Worm (Caenorhabditis elegans): ENCODE measurements around the gene gmap-1.

gmap-1 gene

DNA sequence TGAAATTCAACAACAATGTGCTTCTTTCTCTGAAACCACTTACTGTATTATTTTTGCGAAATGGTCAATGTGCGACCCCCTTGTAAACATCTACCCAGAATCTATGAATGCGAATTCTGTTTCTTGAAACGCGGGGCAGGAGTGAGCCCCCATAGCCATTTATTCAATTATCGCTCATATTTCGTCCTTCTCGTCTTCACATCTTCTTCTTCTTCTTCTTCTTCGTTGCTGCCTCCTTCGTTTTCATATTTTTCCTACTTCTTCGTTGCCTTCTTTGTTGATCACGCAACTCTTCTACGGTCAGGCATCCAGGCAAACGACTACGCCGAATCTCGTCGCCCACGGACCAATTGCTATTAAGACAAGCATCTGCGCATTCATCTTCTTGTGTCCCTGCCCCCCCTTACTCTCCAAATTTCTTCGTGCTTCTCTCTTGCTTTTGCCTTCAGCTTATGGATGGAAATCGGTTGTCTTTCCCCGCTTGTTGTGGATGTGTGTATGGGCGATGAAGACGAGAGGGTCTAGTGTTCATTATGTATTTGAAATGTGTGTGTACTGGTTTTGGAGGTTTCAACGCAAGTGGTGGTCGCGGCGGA, 32.6 kb downstream of the gmap-1 start:
- TF ChIP-seq lin-39 (tag; optimal IDR thresholded peaks at IDR 0.05): peak; percentile 85
- no peak for TF ChIP-seq mdl-1 (tag; optimal IDR thresholded peaks at IDR 0.05)
- no peak for TF ChIP-seq elt-1 (tag; optimal IDR thresholded peaks at IDR 0.05)
- peak; percentile 15 for TF ChIP-seq nfya-1 (tag; optimal IDR thresholded peaks at IDR 0.05; ENCODE audit: insufficient read depth)
- TF ChIP-seq nhr-43 (tag; optimal IDR thresholded peaks at IDR 0.05; ENCODE audit: poor library complexity, severe bottlenecking): no peak

DNA sequence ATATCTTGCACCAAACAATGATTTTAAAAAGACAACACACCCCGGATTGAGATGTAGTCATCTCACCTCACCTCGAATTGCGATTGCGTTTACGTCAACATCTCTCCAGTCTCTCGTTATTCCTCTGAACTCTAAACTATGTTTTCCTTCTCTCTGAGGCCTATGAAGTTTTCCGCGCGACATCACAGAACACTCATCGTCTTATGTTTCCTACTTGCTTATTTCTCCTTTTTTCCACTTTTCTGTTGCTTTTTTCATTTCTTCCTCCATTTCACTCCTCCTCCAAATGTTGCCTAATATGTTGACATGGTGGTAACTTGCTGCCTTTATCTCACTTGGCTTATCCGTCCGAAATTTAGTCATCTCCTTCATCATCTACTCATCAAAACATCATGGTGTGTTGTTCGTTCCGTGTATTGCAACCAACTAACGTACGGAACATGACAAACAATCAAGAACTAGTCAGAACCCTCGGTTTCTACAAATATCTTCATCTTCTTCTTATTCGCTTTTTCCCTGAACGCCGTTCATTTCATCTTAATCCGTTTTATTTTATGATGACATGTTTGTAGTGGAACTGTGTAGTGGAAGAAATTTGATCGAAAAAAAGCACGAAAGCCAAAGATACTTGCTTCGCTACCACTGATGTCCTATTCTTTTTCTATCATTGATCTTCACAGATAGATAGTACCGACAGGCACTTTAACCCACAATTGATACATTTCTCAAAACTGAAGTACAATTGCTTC, 35.5 kb downstream of the gmap-1 start:
- TF ChIP-seq fkh-2 (tag; optimal IDR thresholded peaks at IDR 0.05): no peak
- no peak for TF ChIP-seq ZK546.5 (tag; optimal IDR thresholded peaks at IDR 0.05)
- TF ChIP-seq nfya-1 (tag; optimal IDR thresholded peaks at IDR 0.05; ENCODE audit: insufficient read depth): peak; percentile 18
- TF ChIP-seq nhr-43 (tag; optimal IDR thresholded peaks at IDR 0.05; ENCODE audit: poor library complexity, severe bottlenecking): peak; percentile 58
- TF ChIP-seq nhr-23 (tag; optimal IDR thresholded peaks at IDR 0.05): peak; percentile 15
- no peak for TF ChIP-seq daf-12 (tag; optimal IDR thresholded peaks at IDR 0.05)
- TF ChIP-seq lin-39 (tag; optimal IDR thresholded peaks at IDR 0.05): peak; percentile 19
- TF ChIP-seq fos-1 (tag; optimal IDR thresholded peaks at IDR 0.05): no peak
- no peak for TF ChIP-seq nhr-237 (tag; optimal IDR thresholded peaks at IDR 0.05)

DNA sequence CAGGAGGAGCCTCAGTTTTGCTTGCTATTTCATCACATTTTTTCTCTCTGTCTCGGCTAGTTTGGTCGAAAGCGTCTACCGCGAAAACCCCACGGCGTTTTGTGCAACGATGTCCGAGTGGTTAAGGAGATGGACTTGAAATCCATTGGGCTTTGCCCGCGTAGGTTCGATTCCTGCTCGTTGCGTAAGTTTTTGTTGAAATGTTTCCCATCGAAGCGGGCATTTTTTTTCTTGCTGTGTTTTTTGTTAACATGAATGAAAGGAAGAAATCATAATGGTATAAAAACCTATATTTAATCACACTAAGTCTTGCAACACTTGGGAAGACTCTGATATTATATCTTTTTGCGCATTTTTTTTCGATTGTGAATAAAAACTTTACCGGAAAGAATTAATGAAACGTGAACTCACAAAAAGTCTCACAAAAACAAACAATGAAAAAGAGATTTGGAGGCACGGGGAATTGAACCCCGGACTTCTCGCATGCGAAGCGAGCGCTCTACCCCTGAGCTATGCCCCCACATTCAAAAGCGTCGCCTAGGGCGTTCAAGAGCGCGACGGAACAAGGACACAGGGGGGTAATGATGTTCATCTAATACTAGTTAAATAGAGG, 44.8 kb downstream of the gmap-1 start:
- peak; percentile 60 for TF ChIP-seq ceh-82 (tag; optimal IDR thresholded peaks at IDR 0.05)
- no peak for TF ChIP-seq nhr-67 (tag; optimal IDR thresholded peaks at IDR 0.05)
- TF ChIP-seq hmg-11 (tag; optimal IDR thresholded peaks at IDR 0.05): peak; percentile 70
- TF ChIP-seq ama-1 (optimal IDR thresholded peaks at IDR 0.05): no peak
- TF ChIP-seq aly-2 (tag; optimal IDR thresholded peaks at IDR 0.05): no peak
- TF ChIP-seq eor-1 (tag; optimal IDR thresholded peaks at IDR 0.05): no peak
- no peak for TF ChIP-seq nhr-76 (tag; optimal IDR thresholded peaks at IDR 0.05)
- peak; percentile 51 for TF ChIP-seq lin-39 (tag; optimal IDR thresholded peaks at IDR 0.05)
- peak; percentile 46 for TF ChIP-seq nfya-1 (tag; optimal IDR thresholded peaks at IDR 0.05; ENCODE audit: insufficient read depth)
- no peak for TF ChIP-seq nhr-77 (tag; optimal IDR thresholded peaks at IDR 0.05)
- peak; percentile 35 for TF ChIP-seq ceh-28 (tag; optimal IDR thresholded peaks at IDR 0.05)
- peak; percentile 57 for TF ChIP-seq pha-4 (tag; optimal IDR thresholded peaks at IDR 0.05)
- peak; percentile 35 for TF ChIP-seq nhr-23 (tag; optimal IDR thresholded peaks at IDR 0.05)
- no peak for TF ChIP-seq nhr-12 (tag; optimal IDR thresholded peaks at IDR 0.05)
- peak; percentile 26 for TF ChIP-seq unc-62 (GFP tag; optimal IDR thresholded peaks at IDR 0.05)
- TF ChIP-seq ztf-4 (tag; optimal IDR thresholded peaks at IDR 0.05): peak; percentile 8
- TF ChIP-seq daf-12 (tag; optimal IDR thresholded peaks at IDR 0.05): no peak
- TF ChIP-seq nhr-43 (tag; optimal IDR thresholded peaks at IDR 0.05; ENCODE audit: poor library complexity, severe bottlenecking): peak; percentile 77
- no peak for TF ChIP-seq nhr-237 (tag; optimal IDR thresholded peaks at IDR 0.05)
- no peak for TF ChIP-seq fkh-10 (GFP tag; optimal IDR thresholded peaks at IDR 0.05)
- TF ChIP-seq fkh-2 (tag; optimal IDR thresholded peaks at IDR 0.05): no peak
- TF ChIP-seq tbx-2 (tag; optimal IDR thresholded peaks at IDR 0.05): peak; percentile 63
- TF ChIP-seq skn-1 (tag; optimal IDR thresholded peaks at IDR 0.05): no peak
- TF ChIP-seq elt-1 (tag; optimal IDR thresholded peaks at IDR 0.05): no peak
- no peak for TF ChIP-seq egl-27 (tag; optimal IDR thresholded peaks at IDR 0.05)
- TF ChIP-seq ZK546.5 (tag; optimal IDR thresholded peaks at IDR 0.05): no peak
- no peak for TF ChIP-seq ceh-9 (tag; optimal IDR thresholded peaks at IDR 0.05)
- TF ChIP-seq lsy-12 (tag; optimal IDR thresholded peaks at IDR 0.05): peak; percentile 72
- TF ChIP-seq elt-3 (tag; optimal IDR thresholded peaks at IDR 0.05): no peak
- peak; percentile 24 for TF ChIP-seq lin-15B (tag; optimal IDR thresholded peaks at IDR 0.05)
- TF ChIP-seq ztf-11 (tag; optimal IDR thresholded peaks at IDR 0.05): no peak
- TF ChIP-seq snpc-4 (tag; optimal IDR thresholded peaks at IDR 0.05): peak; percentile 28
- peak; percentile 37 for TF ChIP-seq R02D3.7 (tag; optimal IDR thresholded peaks at IDR 0.05)
- peak; percentile 38 for TF ChIP-seq elt-2 (tag; optimal IDR thresholded peaks at IDR 0.05)
- TF ChIP-seq nhr-28 (tag; optimal IDR thresholded peaks at IDR 0.05): no peak
- no peak for TF ChIP-seq mml-1 (tag; optimal IDR thresholded peaks at IDR 0.05)
- TF ChIP-seq nhr-11 (tag; optimal IDR thresholded peaks at IDR 0.05): peak; percentile 0
- peak; percentile 44 for TF ChIP-seq zag-1 (tag; optimal IDR thresholded peaks at IDR 0.05)
- peak; percentile 66 for TF ChIP-seq egl-5 (tag; optimal IDR thresholded peaks at IDR 0.05)
- TF ChIP-seq nhr-25 (tag; optimal IDR thresholded peaks at IDR 0.05): no peak
- TF ChIP-seq jun-1 (tag; optimal IDR thresholded peaks at IDR 0.05): peak; percentile 0
- TF ChIP-seq fos-1 (tag; optimal IDR thresholded peaks at IDR 0.05): no peak
- TF ChIP-seq ceh-16 (tag; optimal IDR thresholded peaks at IDR 0.05): no peak
- TF ChIP-seq pqm-1 (tag; optimal IDR thresholded peaks at IDR 0.05): no peak
- TF ChIP-seq mdl-1 (tag; optimal IDR thresholded peaks at IDR 0.05): no peak

Measured in whole organism, L3 larva.